Fruit fly (Drosophila melanogaster): ENCODE data around the gene ttk.

DNA sequence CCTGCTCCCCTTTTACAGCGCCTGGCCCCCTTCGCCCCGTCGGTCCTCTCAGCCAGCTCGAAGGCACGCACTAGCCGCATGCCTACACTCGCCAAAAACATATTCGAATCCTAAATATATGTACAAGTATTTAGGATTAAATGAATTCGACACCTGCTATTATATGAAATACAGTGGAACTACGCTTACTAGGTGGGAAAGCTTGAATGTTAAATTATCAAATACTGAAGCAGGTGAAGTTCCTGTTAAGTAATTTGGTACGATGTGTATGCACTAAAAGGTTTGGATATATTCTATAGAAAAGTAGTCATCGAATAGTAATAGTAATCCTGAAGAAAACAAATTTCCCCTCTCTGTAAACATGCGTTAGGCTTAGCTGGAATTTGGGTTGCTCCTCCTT, 23.9 kb upstream of the ttk start:
- TF ChIP-seq CTCF (optimal IDR thresholded peaks at IDR 0.05), result no peak
- no peak for TF ChIP-seq CG8478 (optimal IDR thresholded peaks at IDR 0.05)

Data from S2 (cell line).